Worm (Caenorhabditis elegans) whole organism, mixed stage, embryonic: Measurements from ENCODE around the gene mtx-2.

Experiments used
- hlh-1 ChIP-seq: fragments of 150-350 bp; optimal IDR thresholded peaks from 2 replicates; lab custom pipeline; 2014; ENCODE audit warnings: missing biosample characterization, missing genetic modification reagents, missing genetic modification characterization
- nhr-2 ChIP-seq: fragments of 150-350 bp; optimal IDR thresholded peaks from 2 replicates; lab custom pipeline; 2014; ENCODE audit warnings: missing biosample characterization, missing genetic modification characterization
- ztf-11 ChIP-seq: fragments of 150-350 bp; optimal IDR thresholded peaks from 2 replicates; lab custom pipeline; 2014; ENCODE audit warnings: missing biosample characterization, missing genetic modification characterization

The mtx-2 gene

ce11 chrIII:7716550-7716949 lies 46.9 kb downstream of the mtx-2 start:
- TF ChIP-seq hlh-1 (tag; lab: Kevin White, UChicago) (peak; percentile 66), ztf-11 (tag; lab: Kevin White, UChicago) (no peak), nhr-2 (tag; lab: Kevin White, UChicago) (peak; percentile 75)
- TF ChIP-seq, all 35 proteins: peak for 2
